Worm (Caenorhabditis elegans) whole organism, early embryonic: Measurements from ENCODE around the gene fbxa-126.

Source experiments
- ama-1 ChIP-seq: fragments of 150-350 bp; optimal IDR thresholded peaks from 2 replicates; lab custom pipeline; 2014
- ets-7 ChIP-seq: sonication (generic microtip); optimal IDR thresholded peaks from 2 replicates; lab custom pipeline; 2016; ENCODE audit warnings: missing genotype, missing genetic modification characterization, missing compliant biosample characterization
- tbx-11 ChIP-seq: fragments of 200-800 bp; sonication (Bioruptor generic); IDR thresholded peaks from 2 replicates; pipeline ENCODE4 v1.3.6; 2022; ENCODE audit warnings: missing genetic modification characterization, missing compliant biosample characterization

DNA sequence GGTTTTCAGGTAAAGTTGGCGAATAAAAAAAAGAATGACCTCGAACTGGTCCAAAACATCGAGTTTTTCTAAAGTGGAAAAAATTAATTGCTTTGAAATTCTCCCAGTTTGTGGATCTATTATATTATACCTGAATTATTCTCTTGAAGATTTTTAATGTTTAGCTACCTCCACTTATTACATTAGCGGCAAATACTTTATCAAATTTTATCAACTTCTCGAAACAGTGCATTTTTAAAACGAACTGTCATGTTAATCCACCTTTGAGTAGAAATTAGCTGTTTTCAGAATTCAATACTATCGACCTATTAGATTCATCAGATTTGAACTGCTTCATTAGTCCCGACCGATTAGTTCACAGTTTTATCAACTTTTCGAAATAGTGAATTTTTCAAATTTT lies 3.5 kb downstream of the fbxa-126 start:
- TF ChIP-seq ets-7 (tag; lab: Kevin White, UChicago) (no peak), ama-1 (lab: Kevin White, UChicago) (no peak), tbx-11 (no peak)
